Worm (Caenorhabditis elegans): ENCODE data around the gene fbxa-24.

fbxa-24 gene

DNA sequence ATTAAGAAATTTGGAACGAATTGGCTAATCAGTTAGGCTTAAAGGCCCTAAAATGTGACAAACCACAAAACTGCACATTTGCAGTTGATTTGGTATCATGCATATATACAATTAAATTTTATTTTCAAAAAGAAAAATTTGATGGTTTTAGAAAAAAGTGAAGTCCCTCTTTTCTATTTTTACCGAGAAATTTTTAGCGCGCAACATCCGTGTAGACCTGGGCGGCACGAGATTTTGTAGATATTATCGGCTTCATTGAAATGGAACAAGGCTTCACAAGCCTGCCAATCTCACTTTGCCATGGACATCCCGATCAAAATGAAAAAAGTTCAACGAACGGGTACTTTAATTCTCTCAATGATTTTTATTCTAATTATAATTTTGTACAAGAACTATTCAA lies 29.7 kb downstream of the fbxa-24 start, which contains the start of gene C17A2.2:
Gene C17A2.2 (plus strand): TSS at position 301 of the 400 bp plus-strand sequence.
- TF ChIP-seq ceh-43 (GFP tag; optimal IDR thresholded peaks at IDR 0.05) (no peak), elt-3 (tag; optimal IDR thresholded peaks at IDR 0.05) (no peak), snpc-4 (tag; optimal IDR thresholded peaks at IDR 0.05) (no peak)

ce11 chrII:3850655-3851054 lies 34.3 kb downstream of the fbxa-24 start, which contains the start of gene nhr-72:
TSS of gene nhr-72 (minus strand) at chrII:3850755.
- TF ChIP-seq mls-2 (tag; optimal IDR thresholded peaks at IDR 0.05) (no peak), ceh-83 (GFP tag; optimal IDR thresholded peaks at IDR 0.05) (no peak), ces-1 (GFP tag; optimal IDR thresholded peaks at IDR 0.05) (no peak), lin-13 (tag; optimal IDR thresholded peaks at IDR 0.05) (no peak), cnd-1 (tag; optimal IDR thresholded peaks at IDR 0.05) (no peak)

- TF ChIP-seq ceh-83 (GFP tag; optimal IDR thresholded peaks at IDR 0.05), result no peak
- no peak for TF ChIP-seq bed-3 (GFP tag; optimal IDR thresholded peaks at IDR 0.05)
- TF ChIP-seq blmp-1 (tag; optimal IDR thresholded peaks at IDR 0.05), result no peak
- no peak for TF ChIP-seq nhr-12 (tag; optimal IDR thresholded peaks at IDR 0.05)
- no peak for TF ChIP-seq hlh-1 (tag; optimal IDR thresholded peaks at IDR 0.05)
- TF ChIP-seq drap-1 (GFP tag; optimal IDR thresholded peaks at IDR 0.05), result no peak
- no peak for TF ChIP-seq lin-32 (GFP tag; optimal IDR thresholded peaks at IDR 0.05)
- TF ChIP-seq nhr-28 (tag; optimal IDR thresholded peaks at IDR 0.05), result no peak
- no peak for TF ChIP-seq lsy-2 (tag; optimal IDR thresholded peaks at IDR 0.05)
- no peak for TF ChIP-seq ceh-43 (GFP tag; optimal IDR thresholded peaks at IDR 0.05)
- no peak for TF ChIP-seq cnd-1 (tag; optimal IDR thresholded peaks at IDR 0.05)
- TF ChIP-seq mep-1 (tag; optimal IDR thresholded peaks at IDR 0.05), result no peak
- TF ChIP-seq ham-2 (GFP tag; optimal IDR thresholded peaks at IDR 0.05), result no peak
- TF ChIP-seq zip-8 (tag; optimal IDR thresholded peaks at IDR 0.05), result no peak
- TF ChIP-seq unc-120 (tag; optimal IDR thresholded peaks at IDR 0.05; ENCODE audit: poor library complexity, severe bottlenecking), result no peak
- no peak for TF ChIP-seq flh-1 (GFP tag; optimal IDR thresholded peaks at IDR 0.05)
- no peak for TF ChIP-seq unc-62 (GFP tag; optimal IDR thresholded peaks at IDR 0.05)
- TF ChIP-seq ces-1 (GFP tag; optimal IDR thresholded peaks at IDR 0.05), result no peak
- TF ChIP-seq snpc-4 (tag; optimal IDR thresholded peaks at IDR 0.05), result no peak
- TF ChIP-seq M03D4.4 (tag; optimal IDR thresholded peaks at IDR 0.05), result no peak
Measured at ce11 chrII:3852654-3853053, 36.3 kb downstream of the fbxa-24 start, which contains the start of gene nhr-257. TSS of gene nhr-257 (plus strand) at chrII:3852954.

DNA sequence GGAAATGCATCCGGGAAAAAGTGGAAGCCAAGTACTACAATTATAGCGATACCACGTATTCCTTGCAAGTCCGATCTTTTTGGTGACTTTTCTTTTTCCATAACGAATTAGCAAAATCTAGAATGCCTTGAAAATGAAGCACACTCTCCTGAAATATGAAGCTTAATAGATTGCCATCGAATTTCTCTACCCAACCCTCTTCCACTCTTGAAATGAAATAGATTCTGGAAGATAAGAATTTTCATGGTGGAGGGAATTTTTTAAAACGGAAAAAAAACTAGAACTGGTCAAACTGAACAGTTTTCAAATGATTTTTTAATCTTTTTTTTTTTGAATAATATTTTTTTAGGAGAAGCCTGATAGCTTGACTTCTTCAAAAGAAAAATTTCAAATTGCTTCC lies 44.5 kb downstream of the fbxa-24 start, which contains the start of gene oac-11:
Gene oac-11 (minus strand): TSS at position 101 of the 400 bp plus-strand sequence.
- TF ChIP-seq elt-1 (tag; optimal IDR thresholded peaks at IDR 0.05; ENCODE audit: borderline replicate concordance, insufficient read depth) (no peak), cnd-1 (tag; optimal IDR thresholded peaks at IDR 0.05) (no peak), drap-1 (GFP tag; optimal IDR thresholded peaks at IDR 0.05) (no peak), nhr-2 (tag; optimal IDR thresholded peaks at IDR 0.05) (no peak), tbx-8 (GFP tag; optimal IDR thresholded peaks at IDR 0.05) (no peak), flh-1 (GFP tag; optimal IDR thresholded peaks at IDR 0.05) (no peak), unc-39 (tag; optimal IDR thresholded peaks at IDR 0.05) (no peak), bed-3 (GFP tag; optimal IDR thresholded peaks at IDR 0.05) (no peak), lin-13 (tag; optimal IDR thresholded peaks at IDR 0.05) (no peak), mep-1 (tag; optimal IDR thresholded peaks at IDR 0.05) (no peak), sem-2 (GFP tag; optimal IDR thresholded peaks at IDR 0.05) (no peak), nhr-12 (tag; optimal IDR thresholded peaks at IDR 0.05) (no peak), sptf-1 (tag; optimal IDR thresholded peaks at IDR 0.05) (no peak), ceh-43 (GFP tag; optimal IDR thresholded peaks at IDR 0.05) (no peak), unc-120 (tag; optimal IDR thresholded peaks at IDR 0.05; ENCODE audit: poor library complexity, severe bottlenecking) (no peak), snpc-4 (tag; optimal IDR thresholded peaks at IDR 0.05) (no peak), ceh-39 (tag; optimal IDR thresholded peaks at IDR 0.05) (no peak), unc-62 (GFP tag; optimal IDR thresholded peaks at IDR 0.05) (no peak), elt-3 (tag; optimal IDR thresholded peaks at IDR 0.05) (no peak), lsy-2 (tag; optimal IDR thresholded peaks at IDR 0.05) (no peak)

ce11 chrII:3862053-3862452 lies 45.7 kb downstream of the fbxa-24 start:
- TF ChIP-seq ham-2 (GFP tag; optimal IDR thresholded peaks at IDR 0.05) (no peak), sem-2 (GFP tag; optimal IDR thresholded peaks at IDR 0.05) (no peak), nhr-12 (tag; optimal IDR thresholded peaks at IDR 0.05) (no peak), pha-4 (tag; optimal IDR thresholded peaks at IDR 0.05) (no peak), elt-1 (tag; optimal IDR thresholded peaks at IDR 0.05; ENCODE audit: borderline replicate concordance, insufficient read depth) (no peak), sptf-1 (tag; optimal IDR thresholded peaks at IDR 0.05) (no peak), bed-3 (GFP tag; optimal IDR thresholded peaks at IDR 0.05) (no peak), drap-1 (GFP tag; optimal IDR thresholded peaks at IDR 0.05) (no peak)
